Fruit fly (Drosophila melanogaster) whole organism, embryonic: ENCODE results near the gene Ifrd1.

Experiments
- C15 ChIP-seq: fragments of 200-800 bp; sonication (Bioruptor generic); IDR thresholded peaks from 3 replicates; pipeline ENCODE4 v1.3.6; 2022; ENCODE audit warnings: missing biosample characterization, missing genetic modification characterization
- CG10209 ChIP-seq: fragments of 200-800 bp; sonication (Bioruptor generic); optimal IDR thresholded peaks from 3 replicates; lab custom pipeline; 2017; ENCODE audit warnings: missing biosample characterization, mild to moderate bottlenecking, missing genetic modification characterization, missing genetic modification reagents
- CG10543 ChIP-seq: fragments of 200-800 bp; sonication (Bioruptor generic); optimal IDR thresholded peaks from 3 replicates; lab custom pipeline; 2017; ENCODE audit warnings: missing biosample characterization, mild to moderate bottlenecking, missing genetic modification characterization, moderate library complexity
- CG10979 ChIP-seq: fragments of 200-800 bp; sonication (Bioruptor generic); optimal IDR thresholded peaks from 2 replicates; lab custom pipeline; 2018; ENCODE audit warnings: missing biosample characterization, mild to moderate bottlenecking, missing genetic modification characterization, moderate library complexity
- CG11560 ChIP-seq: fragments of 200-800 bp; sonication (Bioruptor generic); IDR thresholded peaks from 3 replicates; pipeline ENCODE4 v1.3.6; 2022; ENCODE audit warnings: missing biosample characterization, missing genetic modification characterization
- CG11723 ChIP-seq: fragments of 200-800 bp; sonication (Bioruptor generic); optimal IDR thresholded peaks from 2 replicates; lab custom pipeline; 2017; ENCODE audit warnings: missing biosample characterization, mild to moderate bottlenecking, missing genetic modification characterization
- CG12104 ChIP-seq: fragments of 200-800 bp; sonication (Bioruptor generic); optimal IDR thresholded peaks from 3 replicates; lab custom pipeline; 2016; ENCODE audit warnings: missing biosample characterization, missing genetic modification characterization
- CG12391 ChIP-seq: fragments of 200-800 bp; sonication (Bioruptor generic); optimal IDR thresholded peaks from 3 replicates; lab custom pipeline; 2018; ENCODE audit warnings: missing biosample characterization, mild to moderate bottlenecking, missing genetic modification characterization, moderate library complexity
- CG14965 ChIP-seq: fragments of 200-800 bp; sonication (Bioruptor generic); optimal IDR thresholded peaks from 2 replicates; lab custom pipeline; 2016; ENCODE audit warnings: missing biosample characterization, missing genetic modification characterization, borderline replicate concordance
- CG15269 ChIP-seq: fragments of 200-800 bp; sonication (Bioruptor generic); optimal IDR thresholded peaks from 2 replicates; lab custom pipeline; 2018; ENCODE audit warnings: missing biosample characterization, mild to moderate bottlenecking, missing genetic modification characterization, moderate library complexity
- CG1647 ChIP-seq: fragments of 200-800 bp; sonication (Bioruptor generic); optimal IDR thresholded peaks from 3 replicates; lab custom pipeline; 2016; ENCODE audit warnings: missing biosample characterization, missing genetic modification characterization
- CG17359 ChIP-seq: fragments of 200-800 bp; sonication (Bioruptor generic); optimal IDR thresholded peaks from 3 replicates; lab custom pipeline; 2018; ENCODE audit warnings: missing biosample characterization, mild to moderate bottlenecking, missing genetic modification characterization, moderate library complexity
- CG30020 ChIP-seq: fragments of 200-800 bp; optimal IDR thresholded peaks from 2 replicates; lab custom pipeline; 2019; ENCODE audit warnings: missing biosample characterization, mild to moderate bottlenecking, missing genetic modification characterization, moderate library complexity
- CG3163 ChIP-seq: fragments of 200-800 bp; sonication (Bioruptor generic); optimal IDR thresholded peaks from 3 replicates; lab custom pipeline; 2016; ENCODE audit warnings: missing biosample characterization, missing genetic modification characterization
- CG34224 ChIP-seq: fragments of 200-800 bp; sonication (Bioruptor generic); IDR thresholded peaks from 3 replicates; pipeline ENCODE4 v1.3.6; 2022; ENCODE audit warnings: missing biosample characterization, missing genetic modification characterization; ENCODE audit not compliant: partially characterized antibody
- CG4328 ChIP-seq: fragments of 200-800 bp; sonication (Bioruptor generic); optimal IDR thresholded peaks from 3 replicates; lab custom pipeline; 2017; ENCODE audit warnings: missing biosample characterization, missing genetic modification reagents, missing genetic modification characterization
- CG6654 ChIP-seq: fragments of 200-800 bp; sonication (Bioruptor generic); optimal IDR thresholded peaks from 2 replicates; lab custom pipeline; 2017; ENCODE audit warnings: missing biosample characterization, mild to moderate bottlenecking, missing genetic modification characterization
- CG6791 ChIP-seq: fragments of 200-800 bp; sonication (Bioruptor generic); IDR thresholded peaks from 3 replicates; pipeline ENCODE4 v1.3.6; 2022; ENCODE audit warnings: missing biosample characterization, missing genetic modification characterization; ENCODE audit not compliant: partially characterized antibody
- CG8478 ChIP-seq: fragments of >200 bp; optimal IDR thresholded peaks from 2 replicates; lab custom pipeline; 2018
- Dp ChIP-seq: fragments of 200-800 bp; sonication (Bioruptor generic); optimal IDR thresholded peaks from 2 replicates; lab custom pipeline; 2018; ENCODE audit warnings: missing biosample characterization, mild to moderate bottlenecking, missing genetic modification characterization, moderate library complexity
- Dref ChIP-seq: fragments of 200-800 bp; sonication (Bioruptor generic); IDR thresholded peaks from 2 replicates; pipeline ENCODE4 v1.3.6; 2022; ENCODE audit warnings: missing biosample characterization, missing genetic modification characterization
- Ets65A ChIP-seq: fragments of 200-800 bp; sonication (Bioruptor generic); peaks from one replicate; lab custom pipeline; 2016; ENCODE audit warnings: missing biosample characterization, missing genetic modification characterization
- Ets97D ChIP-seq: fragments of 200-800 bp; sonication (Bioruptor generic); optimal IDR thresholded peaks from 3 replicates; lab custom pipeline; 2016; ENCODE audit warnings: missing biosample characterization, missing genetic modification characterization
- H15 ChIP-seq: fragments of 200-800 bp; sonication (Bioruptor generic); IDR thresholded peaks from 3 replicates; pipeline ENCODE4 v1.3.6; 2022; ENCODE audit warnings: missing biosample characterization, missing genetic modification characterization
- Med ChIP-seq: fragments of 200-800 bp; sonication (Bioruptor generic); peaks from one replicate; lab custom pipeline; 2016; ENCODE audit warnings: missing biosample characterization, missing genetic modification characterization, mild to moderate bottlenecking, inconsistent platforms, moderate library complexity
- Mrtf ChIP-seq: fragments of 200-800 bp; sonication (Bioruptor generic); IDR thresholded peaks from 3 replicates; pipeline ENCODE4 v1.3.6; 2022; ENCODE audit warnings: missing biosample characterization, missing genetic modification characterization
- NC2α ChIP-seq: fragments of 200-800 bp; sonication (Bioruptor generic); optimal IDR thresholded peaks from 2 replicates; lab custom pipeline; 2016; ENCODE audit warnings: missing biosample characterization, missing genetic modification characterization
- Opbp ChIP-seq: fragments of 200-800 bp; sonication (Bioruptor generic); IDR thresholded peaks from 3 replicates; pipeline ENCODE4 v1.3.6; 2022; ENCODE audit warnings: missing biosample characterization, missing genetic modification characterization; ENCODE audit not compliant: partially characterized antibody
- Rx ChIP-seq: fragments of 200-800 bp; sonication (Bioruptor generic); IDR thresholded peaks from 2 replicates; pipeline ENCODE4 v1.3.6; 2022; ENCODE audit warnings: missing biosample characterization, missing genetic modification characterization
- Six4 ChIP-seq: fragments of 200-800 bp; sonication (Bioruptor generic); optimal IDR thresholded peaks from 2 replicates; lab custom pipeline; 2016; ENCODE audit warnings: missing biosample characterization, missing genetic modification characterization
- TFAM ChIP-seq: fragments of 200-800 bp; sonication (Bioruptor generic); optimal IDR thresholded peaks from 2 replicates; lab custom pipeline; 2017; ENCODE audit warnings: missing biosample characterization, missing genetic modification characterization, inconsistent platforms
- bcd ChIP-seq: fragments of 200-800 bp; sonication (Bioruptor generic); optimal IDR thresholded peaks from 2 replicates; lab custom pipeline; 2017; ENCODE audit warnings: missing biosample characterization, mild to moderate bottlenecking, missing genetic modification characterization
- crp ChIP-seq, 2 experiments: fragments of 200-800 bp; sonication (Bioruptor generic); optimal IDR thresholded peaks; 2 replicates in 1 of 2; 3 replicates in 1 of 2; lab custom pipeline; 2017; ENCODE audit warnings: missing biosample characterization in 2 of 2, missing genetic modification characterization in 2 of 2, mild to moderate bottlenecking in 1 of 2, moderate library complexity in 1 of 2
- dpn ChIP-seq, 2 experiments: fragments of 200-800 bp; sonication (Bioruptor generic); optimal IDR thresholded peaks; 3 replicates each; lab custom pipeline; 2016; ENCODE audit warnings: missing biosample characterization in 2 of 2, missing genetic modification characterization in 2 of 2
- dysf ChIP-seq: fragments of 200-800 bp; sonication (Bioruptor generic); IDR thresholded peaks from 3 replicates; pipeline ENCODE4 v1.3.6; 2022; ENCODE audit warnings: missing biosample characterization, missing genetic modification characterization
- maf-S ChIP-seq: fragments of 200-800 bp; sonication (Bioruptor generic); optimal IDR thresholded peaks from 2 replicates; lab custom pipeline; 2016; ENCODE audit warnings: missing biosample characterization, missing genetic modification characterization
- org-1 ChIP-seq: fragments of 200-800 bp; sonication (Bioruptor generic); optimal IDR thresholded peaks from 2 replicates; lab custom pipeline; 2017; ENCODE audit warnings: missing biosample characterization, missing genetic modification characterization
- otp ChIP-seq: fragments of 200-800 bp; sonication (Bioruptor generic); IDR thresholded peaks from 3 replicates; pipeline ENCODE4, ENCODE4 v1.3.6; 2022; ENCODE audit warnings: missing biosample characterization, missing genetic modification characterization
- pum ChIP-seq: fragments of 200-800 bp; sonication (Bioruptor generic); optimal IDR thresholded peaks from 2 replicates; lab custom pipeline; 2016; ENCODE audit warnings: missing biosample characterization, missing genetic modification characterization
- repo ChIP-seq: fragments of 200-800 bp; sonication (Bioruptor generic); optimal IDR thresholded peaks from 2 replicates; lab custom pipeline; 2016; ENCODE audit warnings: missing biosample characterization, missing genetic modification characterization
- salm ChIP-seq: fragments of 200-800 bp; sonication (Bioruptor generic); optimal IDR thresholded peaks from 2 replicates; lab custom pipeline; 2018; ENCODE audit warnings: missing biosample characterization, mild to moderate bottlenecking, missing genetic modification characterization
- schlank ChIP-seq: fragments of 200-800 bp; sonication (Bioruptor generic); optimal IDR thresholded peaks from 2 replicates; lab custom pipeline; 2018; ENCODE audit warnings: missing biosample characterization, mild to moderate bottlenecking, missing genetic modification characterization
- ssp ChIP-seq: fragments of 200-800 bp; sonication (Bioruptor generic); IDR thresholded peaks from 2 replicates; pipeline ENCODE4 v1.3.6; 2022; ENCODE audit warnings: missing biosample characterization, missing genetic modification characterization
- stc ChIP-seq: fragments of 200-800 bp; sonication (Bioruptor generic); IDR thresholded peaks from 2 replicates; pipeline ENCODE4 v1.3.6; 2022; ENCODE audit warnings: missing biosample characterization, missing genetic modification characterization
- tap ChIP-seq: fragments of 200-800 bp; optimal IDR thresholded peaks from 3 replicates; lab custom pipeline; 2019; ENCODE audit warnings: missing biosample characterization, mild to moderate bottlenecking, missing genetic modification characterization, moderate library complexity
- tin ChIP-seq: fragments of 200-800 bp; sonication (Bioruptor generic); optimal IDR thresholded peaks from 3 replicates; lab custom pipeline; 2016; ENCODE audit warnings: missing biosample characterization, missing genetic modification characterization
- tna ChIP-seq: fragments of 200-800 bp; sonication (Bioruptor generic); IDR thresholded peaks from 2 replicates; pipeline ENCODE4 v1.3.6; 2022; ENCODE audit warnings: missing biosample characterization, missing genetic modification characterization; ENCODE audit not compliant: partially characterized antibody
- trh ChIP-seq: fragments of 200-800 bp; sonication (Bioruptor generic); optimal IDR thresholded peaks from 2 replicates; lab custom pipeline; 2016; ENCODE audit warnings: missing biosample characterization, missing genetic modification characterization
- unc-4 ChIP-seq: fragments of 200-800 bp; sonication (Bioruptor generic); IDR thresholded peaks from 2 replicates; pipeline ENCODE4 v1.3.6; 2022; ENCODE audit warnings: missing biosample characterization, missing genetic modification characterization; ENCODE audit not compliant: partially characterized antibody
- vfl ChIP-seq: fragments of 200-800 bp; sonication (Bioruptor generic); optimal IDR thresholded peaks from 2 replicates; lab custom pipeline; 2016; ENCODE audit warnings: missing biosample characterization, missing genetic modification characterization
- zfh1 ChIP-seq: fragments of 200-800 bp; sonication (Bioruptor generic); IDR thresholded peaks from 3 replicates; pipeline ENCODE4 v1.3.6; 2022; ENCODE audit warnings: missing biosample characterization, missing genetic modification characterization

Gene Ifrd1

dm6 chr2L:2878859-2879258 lies 4.6 kb upstream of the Ifrd1 start, which contains the start of gene RabGGTb (continued):
- TF ChIP-seq CG4328 (GFP tag; lab: Kevin White, UChicago): peak; percentile 33
- TF ChIP-seq H15: peak; percentile 73; the same call in 2 of the 3 replicates
- TF ChIP-seq schlank (tag; lab: Kevin White, UChicago): peak; percentile 6
- peak; percentile 46 to 54 for TF ChIP-seq dpn (GFP tag; optimal IDR thresholded peaks at IDR 0.05; lab: Kevin White, UChicago)
- TF ChIP-seq repo (GFP tag; lab: Kevin White, UChicago): peak; percentile 56
- TF ChIP-seq NC2α (GFP tag; lab: Kevin White, UChicago): peak; percentile 20
- TF ChIP-seq TFAM: no peak
- no peak for TF ChIP-seq Dp (GFP tag; lab: Kevin White, UChicago)
- no peak for TF ChIP-seq Six4 (GFP tag; lab: Kevin White, UChicago)
- TF ChIP-seq CG10543 (GFP tag; lab: Kevin White, UChicago): peak; percentile 65
- peak; percentile 66; the same call in 2 of the 3 replicates for TF ChIP-seq Mrtf
- TF ChIP-seq maf-S (GFP tag; lab: Kevin White, UChicago): peak; percentile 25
- TF ChIP-seq Med: peak; percentile 95
- TF ChIP-seq Ets97D: peak; percentile 11
- TF ChIP-seq CG14965 (GFP tag; lab: Kevin White, UChicago): no peak
- TF ChIP-seq CG1647 (GFP tag; lab: Kevin White, UChicago): peak; percentile 48
- no peak for TF ChIP-seq Opbp
- peak; percentile 71 for TF ChIP-seq pum (GFP tag; lab: Kevin White, UChicago)
- peak; percentile 63 for TF ChIP-seq CG34224 (GFP tag; lab: Robert Waterston, UW)
- peak; percentile 41 for TF ChIP-seq CG10209 (GFP tag; lab: Kevin White, UChicago)
- no peak for TF ChIP-seq CG6654
- no peak; the same call in 1 of the 2 replicates for TF ChIP-seq tna (GFP tag; lab: Robert Waterston, UW)
- TF ChIP-seq CG30020: no peak
- peak; percentile 41 for TF ChIP-seq Dref (GFP tag; lab: Robert Waterston, UW)
- TF ChIP-seq ssp (GFP tag; lab: Robert Waterston, UW): peak; percentile 42
- TF ChIP-seq org-1: peak; percentile 26
- TF ChIP-seq stc: peak; percentile 63
- peak; percentile 62 for TF ChIP-seq CG15269 (tag; lab: Kevin White, UChicago)
- TF ChIP-seq zfh1: peak; percentile 82; the same call in 2 of the 3 replicates
- TF ChIP-seq dysf: peak; percentile 80
- TF ChIP-seq unc-4 (GFP tag; lab: Robert Waterston, UW): peak; percentile 48
- peak; percentile 39 for TF ChIP-seq tin
- TF ChIP-seq tap (tag; lab: Kevin White, UChicago): peak; percentile 32
- TF ChIP-seq CG12391 (tag; lab: Kevin White, UChicago): peak; percentile 59
- TF ChIP-seq crp (GFP tag; optimal IDR thresholded peaks at IDR 0.05; lab: Kevin White, UChicago): peak; percentile 99 to 100
- TF ChIP-seq CG11723 (GFP tag; lab: Kevin White, UChicago): peak; percentile 24
- TF ChIP-seq CG10979: peak; percentile 35
- TF ChIP-seq CG3163 (GFP tag; lab: Kevin White, UChicago): peak; percentile 20
- TF ChIP-seq Rx (GFP tag; lab: Robert Waterston, UW): peak; percentile 69
- no peak for TF ChIP-seq CG8478
- TF ChIP-seq salm (tag; lab: Kevin White, UChicago): no peak
- TF ChIP-seq trh: no peak
- peak; percentile 77 for TF ChIP-seq Ets65A (GFP tag; lab: Kevin White, UChicago)
- TF ChIP-seq CG12104 (GFP tag; lab: Kevin White, UChicago): no peak
- TF ChIP-seq vfl (GFP tag; lab: Kevin White, UChicago): no peak
- TF ChIP-seq CG17359 (tag; lab: Kevin White, UChicago): peak; percentile 33
- 0 out of 3 replicates have a peak, but pooled peaks have one; percentile 32 for TF ChIP-seq CG6791 (GFP tag; lab: Robert Waterston, UW)
- no peak for TF ChIP-seq C15 (GFP tag; lab: Robert Waterston, UW)
- TF ChIP-seq bcd (GFP tag; lab: Kevin White, UChicago): peak; percentile 61
- TF ChIP-seq CG11560 (tag; lab: Robert Waterston, UW): 0 out of 3 replicates have a peak, but pooled peaks have one; percentile 10
- peak; percentile 73; the same call in 2 of the 3 replicates for TF ChIP-seq otp
